Fruit fly (Drosophila melanogaster): ENCODE results near the gene ppk16.

Gene ppk16

dm6 chr2L:9758856-9759255 is 16.0 kb downstream of the ppk16 start (continued):
- TF ChIP-seq scrt (GFP tag; optimal IDR thresholded peaks at IDR 0.05) = no peak
- TF ChIP-seq CG17328 (GFP tag; IDR thresholded peaks at IDR 0.05) = peak; percentile 23; the same call in 1 of the 2 replicates
- peak; percentile 68 for TF ChIP-seq sisA (GFP tag; IDR thresholded peaks at IDR 0.05)
- TF ChIP-seq tap (tag; optimal IDR thresholded peaks at IDR 0.05) = peak; percentile 7
- TF ChIP-seq Hr51 (GFP tag; optimal IDR thresholded peaks at IDR 0.05) = peak in 1 of 2 experiments; percentile 57
- no peak for TF ChIP-seq salm (tag; optimal IDR thresholded peaks at IDR 0.05)
- TF ChIP-seq vfl (GFP tag; optimal IDR thresholded peaks at IDR 0.05) = peak; percentile 26
- peak; percentile 69 for TF ChIP-seq rib (GFP tag; IDR thresholded peaks at IDR 0.05)
- peak; percentile 92 for TF ChIP-seq knrl (GFP tag; IDR thresholded peaks at IDR 0.05; ENCODE audit: partially characterized antibody)
- peak; percentile 17 for TF ChIP-seq CG10654 (GFP tag; optimal IDR thresholded peaks at IDR 0.05)
- peak; percentile 43 for TF ChIP-seq CG14667 (GFP tag; IDR thresholded peaks at IDR 0.05)
- TF ChIP-seq CG14965 (GFP tag; optimal IDR thresholded peaks at IDR 0.05; ENCODE audit: borderline replicate concordance) = no peak
- peak; percentile 4 for TF ChIP-seq cato (GFP tag; optimal IDR thresholded peaks at IDR 0.05; ENCODE audit: borderline replicate concordance)
- no peak for TF ChIP-seq Doc2 (GFP tag; IDR thresholded peaks at IDR 0.05)
- TF ChIP-seq pita (GFP tag; optimal IDR thresholded peaks at IDR 0.05) = no peak
- TF ChIP-seq CG3281 (GFP tag; optimal IDR thresholded peaks at IDR 0.05) = peak; percentile 48
- peak in 1 of 2 experiments; percentile 18 for TF ChIP-seq Trl (optimal IDR thresholded peaks at IDR 0.05)
- peak; percentile 64 for TF ChIP-seq Trl (GFP tag; optimal IDR thresholded peaks at IDR 0.05)
- TF ChIP-seq pnt (GFP tag; optimal IDR thresholded peaks at IDR 0.05) = no peak
- peak; percentile 64; the same call in 2 of the 3 replicates for TF ChIP-seq ase (GFP tag; IDR thresholded peaks at IDR 0.05)
- no peak for TF ChIP-seq fd64A (GFP tag; optimal IDR thresholded peaks at IDR 0.05)
- peak; percentile 58 for TF ChIP-seq Meics (GFP tag; optimal IDR thresholded peaks at IDR 0.05)
- peak; percentile 22 for TF ChIP-seq twi (tag; optimal IDR thresholded peaks at IDR 0.05)
- TF ChIP-seq CG11247 (GFP tag; IDR thresholded peaks at IDR 0.05) = peak; percentile 59; the same call in 1 of the 2 replicates
- TF ChIP-seq mam (GFP tag; optimal IDR thresholded peaks at IDR 0.05) = peak; percentile 71
- peak; percentile 94 for TF ChIP-seq CG6791 (GFP tag; IDR thresholded peaks at IDR 0.05; ENCODE audit: partially characterized antibody)
- TF ChIP-seq CG16813 (GFP tag; IDR thresholded peaks at IDR 0.05; ENCODE audit: partially characterized antibody) = peak; percentile 94
- peak; percentile 69 for TF ChIP-seq CG17829 (tag; optimal IDR thresholded peaks at IDR 0.05)
- TF ChIP-seq sr (GFP tag; IDR thresholded peaks at IDR 0.05) = peak; percentile 63; the same call in 1 of the 3 replicates
- peak; percentile 62 for TF ChIP-seq lilli (GFP tag; optimal IDR thresholded peaks at IDR 0.05)
- peak; percentile 52; the same call in 1 of the 2 replicates for TF ChIP-seq CG31441 (GFP tag; IDR thresholded peaks at IDR 0.05)
- no peak for TF ChIP-seq dan (GFP tag; IDR thresholded peaks at IDR 0.05)
- TF ChIP-seq CG31224 (GFP tag; IDR thresholded peaks at IDR 0.05) = peak; percentile 51
- no peak for TF ChIP-seq CG6683 (GFP tag; optimal IDR thresholded peaks at IDR 0.05)
- peak; percentile 16 for TF ChIP-seq CG31365 (tag; optimal IDR thresholded peaks at IDR 0.05)
- TF ChIP-seq Ptx1 (GFP tag; IDR thresholded peaks at IDR 0.05) = peak; percentile 65
- no peak for TF ChIP-seq CG13123 (GFP tag; optimal IDR thresholded peaks at IDR 0.05)
- TF ChIP-seq cg (GFP tag; optimal IDR thresholded peaks at IDR 0.05) = peak; percentile 25
- TF ChIP-seq ind (GFP tag; optimal IDR thresholded peaks at IDR 0.05) = peak; percentile 55
- TF ChIP-seq shn (GFP tag; optimal IDR thresholded peaks at IDR 0.05) = peak; percentile 50
- TF ChIP-seq CG12236 (GFP tag; optimal IDR thresholded peaks at IDR 0.05) = no peak
- no peak for TF ChIP-seq Hmx (GFP tag; optimal IDR thresholded peaks at IDR 0.05)
- TF ChIP-seq HLHmδ (GFP tag; optimal IDR thresholded peaks at IDR 0.05) = peak; percentile 57
- TF ChIP-seq Oli (tag; optimal IDR thresholded peaks at IDR 0.05) = peak; percentile 16
- no peak for TF ChIP-seq D19B (GFP tag; optimal IDR thresholded peaks at IDR 0.05)
- peak; percentile 74 for TF ChIP-seq HmgZ (tag; optimal IDR thresholded peaks at IDR 0.05)
- no peak for TF ChIP-seq ro (GFP tag; IDR thresholded peaks at IDR 0.05)
- TF ChIP-seq dati (GFP tag; IDR thresholded peaks at IDR 0.05) = 0 out of 2 replicates have a peak, but pooled peaks have one; percentile 7
- no peak for TF ChIP-seq CG15073 (GFP tag; optimal IDR thresholded peaks at IDR 0.05)
- peak; percentile 15; the same call in 1 of the 2 replicates for TF ChIP-seq seq (GFP tag; IDR thresholded peaks at IDR 0.05)
- no peak for TF ChIP-seq gt (GFP tag; IDR thresholded peaks at IDR 0.05)
